Fruit fly (Drosophila melanogaster) Kc167 (cell line): ENCODE measurements around the gene GstD4.

Experiments
- Myc ChIP-seq: fragments of >200 bp; optimal IDR thresholded peaks from 2 replicates; lab custom pipeline; 2017; ENCODE audit warnings: missing external identifiers
- Sin3A ChIP-seq: fragments of >200 bp; optimal IDR thresholded peaks from 2 replicates; lab custom pipeline; 2018; ENCODE audit warnings: missing external identifiers
- h ChIP-seq: fragments of >200 bp; optimal IDR thresholded peaks from 3 replicates; lab custom pipeline; 2018; ENCODE audit warnings: missing external identifiers
- insv ChIP-seq: fragments of >200 bp; optimal IDR thresholded peaks from 3 replicates; lab custom pipeline; 2018; ENCODE audit warnings: missing external identifiers
- psq ChIP-seq: fragments of >200 bp; optimal IDR thresholded peaks from 2 replicates; lab custom pipeline; 2017; ENCODE audit warnings: missing external identifiers
- ttk ChIP-seq: sonication (Bioruptor generic); optimal IDR thresholded peaks from 2 replicates; lab custom pipeline; 2017; ENCODE audit warnings: missing external identifiers

Gene GstD4

dm6 chr3R:12395880-12396279 is 22.0 kb downstream of the GstD4 start, which contains the start of the genes CG10096 and CG10097:
TSS of gene CG10096 (minus strand) at chr3R:12395980.
TSS of gene CG10097 (minus strand) at chr3R:12395980.
- TF ChIP-seq h (lab: Kevin White, UChicago) = no peak
- TF ChIP-seq Myc (lab: Kevin White, UChicago) = no peak
- TF ChIP-seq Sin3A (lab: Kevin White, UChicago) = no peak
- TF ChIP-seq insv (lab: Kevin White, UChicago) = no peak
- no peak for TF ChIP-seq ttk (lab: Kevin White, UChicago)
- no peak for TF ChIP-seq psq (lab: Kevin White, UChicago)

DNA sequence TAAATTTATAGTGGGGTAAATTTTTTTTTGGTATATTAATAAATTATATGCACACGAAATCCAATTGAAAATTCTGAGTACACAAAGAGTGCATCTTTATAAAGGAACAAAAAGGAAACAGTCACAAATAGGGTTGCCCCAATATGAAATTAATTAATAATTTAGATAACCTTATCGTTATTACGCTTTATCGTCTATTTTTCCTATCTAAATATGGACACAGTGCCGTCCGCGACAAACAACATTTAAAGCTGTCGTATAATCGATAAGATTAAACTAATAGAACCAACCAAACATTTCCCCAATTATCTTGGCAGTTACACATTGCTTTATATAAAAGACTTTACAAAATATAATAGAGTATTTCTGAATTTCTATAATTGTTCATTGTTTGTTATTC is 24.2 kb downstream of the GstD4 start:
- TF ChIP-seq psq (lab: Kevin White, UChicago) (no peak), h (lab: Kevin White, UChicago) (no peak), Sin3A (lab: Kevin White, UChicago) (no peak), ttk (lab: Kevin White, UChicago) (no peak), Myc (lab: Kevin White, UChicago) (no peak), insv (lab: Kevin White, UChicago) (no peak)

- TF ChIP-seq h (lab: Kevin White, UChicago) = no peak
Measured at dm6 chr3R:12398620-12399247, 24.8 kb downstream of the GstD4 start, which contains the start of gene Cyp9f3. TSS of gene Cyp9f3 (minus strand) at chr3R:12398929.

DNA sequence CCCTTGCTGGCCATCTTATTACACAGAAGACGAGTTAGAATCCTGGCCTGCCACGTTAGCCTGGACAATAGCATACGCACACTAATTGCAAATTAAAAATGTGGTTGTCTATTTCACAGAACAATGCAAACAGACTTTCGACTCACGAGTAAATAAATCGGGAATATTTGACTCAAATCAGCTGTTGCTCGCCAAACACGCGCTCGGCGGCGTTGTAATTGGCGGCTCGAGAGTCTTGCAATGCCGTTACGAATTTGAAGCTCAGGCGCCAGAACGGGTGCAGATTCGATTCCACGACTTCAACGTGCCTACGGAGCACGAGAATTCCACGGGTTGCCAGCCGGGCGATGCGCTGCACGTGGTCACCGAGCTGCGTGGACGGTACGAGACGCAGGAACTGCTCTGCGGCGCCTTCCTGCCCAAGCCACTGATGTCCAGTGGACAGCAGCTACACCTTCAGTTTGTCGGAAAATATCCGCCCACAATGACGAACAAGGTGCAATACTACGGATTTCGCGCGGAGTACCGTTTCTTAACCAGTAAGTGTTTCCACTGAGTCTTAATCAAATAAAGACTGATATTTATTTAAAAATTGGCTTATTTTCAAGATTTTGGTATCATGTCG is 27.9 kb downstream of the GstD4 start, which contains the start of gene DNAlig3:
TSS of gene DNAlig3 (minus strand) at position 168 of the 625 bp plus-strand sequence.
- TF ChIP-seq h (lab: Kevin White, UChicago) = no peak
- no peak for TF ChIP-seq psq (lab: Kevin White, UChicago)
- peak; percentile 84 for TF ChIP-seq insv (lab: Kevin White, UChicago)

DNA sequence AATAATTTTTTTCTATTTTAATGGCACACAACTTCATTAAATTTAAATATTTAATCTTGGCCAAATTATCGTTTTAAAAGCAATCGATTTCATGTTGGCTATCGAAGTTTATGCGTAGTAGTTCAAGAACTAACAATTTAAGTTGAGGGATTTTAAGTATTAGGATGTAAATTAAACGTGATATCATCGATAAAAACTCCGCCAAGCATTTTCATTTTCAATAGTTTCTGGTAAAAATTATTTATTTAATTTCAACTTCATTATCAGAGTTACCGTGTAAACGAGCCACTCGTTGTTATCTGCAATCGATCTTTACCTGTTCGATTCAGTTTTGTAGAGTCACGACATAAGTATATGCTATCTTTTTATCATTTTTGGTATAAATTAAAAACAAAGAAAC is 29.0 kb downstream of the GstD4 start:
- TF ChIP-seq Sin3A (lab: Kevin White, UChicago) (no peak), psq (lab: Kevin White, UChicago) (no peak), ttk (lab: Kevin White, UChicago) (no peak), h (lab: Kevin White, UChicago) (no peak), insv (lab: Kevin White, UChicago) (no peak), Myc (lab: Kevin White, UChicago) (no peak)

dm6 chr3R:12405134-12405533 is 31.2 kb downstream of the GstD4 start:
- TF ChIP-seq Sin3A (lab: Kevin White, UChicago) (no peak), Myc (lab: Kevin White, UChicago) (no peak)

dm6 chr3R:12405928-12406234 is 32.0 kb downstream of the GstD4 start, which contains the start of gene Cyp9f2:
TSS of gene Cyp9f2 (minus strand) at chr3R:12406028.
- TF ChIP-seq psq (lab: Kevin White, UChicago) (no peak), insv (lab: Kevin White, UChicago) (no peak), h (lab: Kevin White, UChicago) (no peak), ttk (lab: Kevin White, UChicago) (no peak), Sin3A (lab: Kevin White, UChicago) (no peak), Myc (lab: Kevin White, UChicago) (no peak)

- no peak for TF ChIP-seq h (lab: Kevin White, UChicago)
- no peak for TF ChIP-seq psq (lab: Kevin White, UChicago)
- TF ChIP-seq Sin3A (lab: Kevin White, UChicago) = no peak
- TF ChIP-seq insv (lab: Kevin White, UChicago) = no peak
- no peak for TF ChIP-seq Myc (lab: Kevin White, UChicago)
- no peak for TF ChIP-seq ttk (lab: Kevin White, UChicago)
Measured at dm6 chr3R:12406235-12407196, 32.6 kb downstream of the GstD4 start, which contains the start of gene CG5167. TSS of gene CG5167 (plus strand) at chr3R:12406532.

dm6 chr3R:12408160-12408559 is 34.3 kb downstream of the GstD4 start, which contains the start of gene CG5196:
TSS of gene CG5196 (plus strand) at chr3R:12408316.
- TF ChIP-seq h (lab: Kevin White, UChicago) (no peak), insv (lab: Kevin White, UChicago) (no peak), psq (lab: Kevin White, UChicago) (no peak), Sin3A (lab: Kevin White, UChicago) (no peak), ttk (lab: Kevin White, UChicago) (no peak), Myc (lab: Kevin White, UChicago) (no peak)

- TF ChIP-seq Myc (lab: Kevin White, UChicago) = no peak
- TF ChIP-seq Sin3A (lab: Kevin White, UChicago) = no peak
- no peak for TF ChIP-seq psq (lab: Kevin White, UChicago)
- no peak for TF ChIP-seq h (lab: Kevin White, UChicago)
- no peak for TF ChIP-seq insv (lab: Kevin White, UChicago)
- TF ChIP-seq ttk (lab: Kevin White, UChicago) = no peak
Measured at dm6 chr3R:12411449-12411848, 37.5 kb downstream of the GstD4 start.
